Worm (Caenorhabditis elegans): ENCODE results near the gene srw-142.
"Not testable (repeated sequence)": the region's sequence is repeated elsewhere in the genome, so short reads cannot be mapped to it uniquely, and the experiment has no call there.

The srw-142 gene

DNA sequence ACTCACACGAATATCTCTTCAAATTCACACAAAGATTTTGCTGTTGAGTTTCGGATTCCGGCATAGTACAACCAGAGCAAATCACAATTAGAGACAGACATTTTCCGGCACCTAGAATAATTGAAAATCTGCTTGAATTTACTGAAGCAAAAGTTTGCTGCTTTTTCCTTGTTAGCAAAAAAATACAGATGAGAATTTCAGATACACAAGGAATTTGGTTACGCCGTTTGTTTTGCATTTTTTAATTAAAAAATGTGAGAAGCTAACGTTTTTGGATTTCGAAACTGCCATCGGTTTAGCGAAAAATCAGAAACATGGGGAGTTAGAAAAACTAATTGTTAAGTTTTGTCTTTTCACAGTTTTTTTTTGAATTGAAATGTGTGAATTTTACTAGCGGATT, 21.9 kb upstream of the srw-142 start, which contains the start of gene srw-118:
TSS of gene srw-118 (minus strand) at position 101 of the 400 bp plus-strand sequence.
- TF ChIP-seq tab-1 (GFP tag; IDR thresholded peaks at IDR 0.05) (no peak), ztf-23 (GFP tag; IDR thresholded peaks at IDR 0.05) (no peak), T22C8.4 (GFP tag; IDR thresholded peaks at IDR 0.05) (no peak), klf-2 (GFP tag; conservative IDR thresholded peaks at IDR 0.05) (no peak), ref-1 (GFP tag; conservative IDR thresholded peaks at IDR 0.05) (no peak), ztf-29 (GFP tag; IDR thresholded peaks at IDR 0.05) (no peak), med-1 (GFP tag; optimal IDR thresholded peaks at IDR 0.05; ENCODE audit: insufficient read depth) (no peak), flt-1 (GFP tag; IDR thresholded peaks at IDR 0.05) (no peak)

ce11 chrV:2976287-2976686, 18.2 kb upstream of the srw-142 start, which contains the start of gene srw-124:
Gene srw-124, plus strand, starts transcription at chrV:2976587.
- TF ChIP-seq cog-1 (tag; optimal IDR thresholded peaks at IDR 0.05), result no peak
- no peak for TF ChIP-seq med-1 (GFP tag; optimal IDR thresholded peaks at IDR 0.05; ENCODE audit: insufficient read depth)
- no peak for TF ChIP-seq klf-2 (GFP tag; conservative IDR thresholded peaks at IDR 0.05)
- TF ChIP-seq ref-1 (GFP tag; conservative IDR thresholded peaks at IDR 0.05), result no peak

ce11 chrV:2975285-2975684, 17.2 kb upstream of the srw-142 start, which contains the start of gene srw-123:
Gene srw-123, minus strand, starts transcription at chrV:2975385.
- not testable (repeated sequence) for TF ChIP-seq ztf-23, T22C8.4, flt-1 (GFP tag; IDR thresholded peaks at IDR 0.05)

DNA sequence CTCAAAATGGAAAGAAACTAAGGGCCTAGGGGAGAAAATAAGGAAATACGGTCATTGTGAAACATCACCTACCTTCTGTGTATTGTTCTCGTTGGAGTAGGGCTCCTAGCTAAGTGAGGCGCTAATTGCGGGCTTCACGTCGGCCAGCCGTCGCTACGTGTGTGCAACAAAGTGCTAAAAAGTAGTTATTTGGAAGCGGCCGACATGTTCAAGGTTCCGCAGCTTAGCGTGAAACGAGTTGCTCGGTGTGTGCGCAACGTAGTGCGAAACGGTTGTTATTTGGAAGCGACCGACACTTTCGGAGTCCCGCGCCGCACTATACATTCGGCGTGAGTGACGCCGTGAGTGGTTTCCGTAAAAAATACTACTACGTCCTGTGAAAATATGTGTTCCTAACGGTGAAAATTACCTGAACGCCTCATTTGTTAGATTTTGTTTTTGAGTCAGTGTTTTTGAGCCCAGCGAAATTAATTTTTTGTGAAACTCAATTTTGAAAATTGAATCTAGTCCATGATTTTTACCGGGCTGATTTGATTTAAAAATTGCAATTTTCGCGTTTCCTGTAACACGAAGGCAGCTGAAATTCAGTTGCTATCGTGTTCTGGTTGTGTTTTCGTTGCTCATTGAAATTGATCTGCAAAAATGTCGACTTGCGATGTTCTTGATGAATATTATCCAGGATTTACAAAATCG, 13.4 kb upstream of the srw-142 start, which contains the start of gene srw-129:
TSS of gene srw-129 (plus strand) at position 643 of the 693 bp plus-strand sequence.
- no peak for TF ChIP-seq T22C8.4 (GFP tag; IDR thresholded peaks at IDR 0.05)
- no peak for TF ChIP-seq klf-2 (GFP tag; conservative IDR thresholded peaks at IDR 0.05)
- no peak for TF ChIP-seq tab-1 (GFP tag; IDR thresholded peaks at IDR 0.05)

ce11 chrV:2964786-2965185, 6.7 kb upstream of the srw-142 start, which contains the start of gene srh-88:
Gene srh-88, minus strand, starts transcription at chrV:2964886.
- no peak for TF ChIP-seq klf-2 (GFP tag; conservative IDR thresholded peaks at IDR 0.05)
- no peak for TF ChIP-seq med-1 (GFP tag; optimal IDR thresholded peaks at IDR 0.05; ENCODE audit: insufficient read depth)

DNA sequence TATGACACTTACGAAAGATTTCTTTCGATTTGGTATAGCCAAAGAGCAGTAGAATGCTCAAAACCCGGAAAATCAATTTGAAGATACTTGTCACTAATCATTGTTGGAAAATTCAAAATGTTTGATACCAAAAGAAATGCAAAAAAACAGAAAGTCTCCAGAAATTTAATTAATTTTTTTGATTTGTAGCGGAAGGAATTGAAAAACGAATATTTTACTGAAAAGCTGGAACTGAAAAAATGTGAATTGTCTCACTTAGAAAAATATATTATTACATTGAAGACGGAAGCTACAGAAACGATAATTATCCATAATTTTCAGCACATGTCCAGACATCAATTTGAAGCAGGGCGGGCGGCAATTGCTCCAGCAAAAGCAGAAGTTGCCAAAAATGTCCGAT, 4.9 kb upstream of the srw-142 start, which contains the start of gene srw-138:
TSS of gene srw-138 (minus strand) at position 101 of the 400 bp plus-strand sequence.
- no peak for TF ChIP-seq med-1 (GFP tag; optimal IDR thresholded peaks at IDR 0.05; ENCODE audit: insufficient read depth)
- no peak for TF ChIP-seq ztf-23 (GFP tag; IDR thresholded peaks at IDR 0.05)
- TF ChIP-seq tab-1 (GFP tag; IDR thresholded peaks at IDR 0.05), result no peak
- TF ChIP-seq cog-1 (tag; optimal IDR thresholded peaks at IDR 0.05), result no peak
- TF ChIP-seq klf-2 (GFP tag; conservative IDR thresholded peaks at IDR 0.05), result no peak
- TF ChIP-seq flt-1 (GFP tag; IDR thresholded peaks at IDR 0.05), result no peak
- TF ChIP-seq T22C8.4 (GFP tag; IDR thresholded peaks at IDR 0.05), result no peak
- TF ChIP-seq ztf-29 (GFP tag; IDR thresholded peaks at IDR 0.05), result no peak
- TF ChIP-seq ref-1 (GFP tag; conservative IDR thresholded peaks at IDR 0.05), result no peak

- TF ChIP-seq ztf-23 (GFP tag; IDR thresholded peaks at IDR 0.05) (no peak), cog-1 (tag; optimal IDR thresholded peaks at IDR 0.05) (no peak), tab-1 (GFP tag; IDR thresholded peaks at IDR 0.05) (no peak), ref-1 (GFP tag; conservative IDR thresholded peaks at IDR 0.05) (no peak), T22C8.4 (GFP tag; IDR thresholded peaks at IDR 0.05) (no peak), klf-2 (GFP tag; conservative IDR thresholded peaks at IDR 0.05) (no peak)
Observed at ce11 chrV:2960894-2961293, 2.8 kb upstream of the srw-142 start, which contains the start of gene srw-144. Gene srw-144, minus strand, starts transcription at chrV:2960994.

DNA sequence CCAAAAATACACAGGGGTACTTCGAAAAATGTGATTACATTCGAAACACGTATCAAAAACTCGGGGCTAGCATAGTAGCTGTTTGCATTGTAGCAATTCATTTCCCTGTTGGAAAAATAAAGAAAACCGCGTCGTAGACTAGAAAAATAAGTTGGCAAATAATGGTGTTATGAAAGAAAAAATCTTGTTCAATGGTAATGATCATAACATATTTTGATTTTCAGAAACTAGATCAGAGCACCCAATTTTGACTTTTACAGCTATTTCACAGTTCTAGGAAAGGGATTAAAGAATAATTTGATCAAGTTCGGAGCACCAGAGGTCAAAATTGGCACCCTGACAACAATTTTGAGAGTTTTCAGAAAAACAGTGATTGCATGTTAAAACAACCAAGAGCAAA, 2.8 kb downstream of the srw-142 start, which contains the start of gene srh-248:
TSS of gene srh-248 (minus strand) at position 101 of the 400 bp plus-strand sequence.
- not testable (repeated sequence) for TF ChIP-seq med-1 (GFP tag; optimal IDR thresholded peaks at IDR 0.05; ENCODE audit: insufficient read depth); klf-2 (GFP tag; conservative IDR thresholded peaks at IDR 0.05); ztf-23 (GFP tag; IDR thresholded peaks at IDR 0.05)

ce11 chrV:2952102-2952501, 6.0 kb downstream of the srw-142 start, which contains the start of gene srw-122:
Gene srw-122, minus strand, starts transcription at chrV:2952202.
- not testable (repeated sequence) for TF ChIP-seq ztf-29 (GFP tag; IDR thresholded peaks at IDR 0.05); cog-1 (tag; optimal IDR thresholded peaks at IDR 0.05); tab-1 (GFP tag; IDR thresholded peaks at IDR 0.05)

ce11 chrV:2945602-2946001, 12.5 kb downstream of the srw-142 start, which contains the start of gene srh-87:
Gene srh-87, minus strand, starts transcription at chrV:2945702.
- no peak for TF ChIP-seq ztf-23 (GFP tag; IDR thresholded peaks at IDR 0.05)
- TF ChIP-seq T22C8.4 (GFP tag; IDR thresholded peaks at IDR 0.05), result no peak
- TF ChIP-seq cog-1 (tag; optimal IDR thresholded peaks at IDR 0.05), result no peak
- no peak for TF ChIP-seq flt-1 (GFP tag; IDR thresholded peaks at IDR 0.05)
- no peak for TF ChIP-seq med-1 (GFP tag; optimal IDR thresholded peaks at IDR 0.05; ENCODE audit: insufficient read depth)
- TF ChIP-seq ztf-29 (GFP tag; IDR thresholded peaks at IDR 0.05), result no peak
- no peak for TF ChIP-seq tab-1 (GFP tag; IDR thresholded peaks at IDR 0.05)
- no peak for TF ChIP-seq klf-2 (GFP tag; conservative IDR thresholded peaks at IDR 0.05)
- no peak for TF ChIP-seq ref-1 (GFP tag; conservative IDR thresholded peaks at IDR 0.05)

ce11 chrV:2943859-2944258, 14.2 kb downstream of the srw-142 start, which contains the start of gene srw-137:
Gene srw-137, minus strand, starts transcription at chrV:2943959.
- TF ChIP-seq ztf-23 (GFP tag; IDR thresholded peaks at IDR 0.05) (no peak), T22C8.4 (GFP tag; IDR thresholded peaks at IDR 0.05) (no peak), klf-2 (GFP tag; conservative IDR thresholded peaks at IDR 0.05) (no peak), tab-1 (GFP tag; IDR thresholded peaks at IDR 0.05) (no peak)
